Worm (Caenorhabditis elegans): Measurements from ENCODE around the gene pck-3.

The pck-3 gene

ce11 chrIV:5948712-5949111 is 52.3 kb downstream of the pck-3 start:
- no peak for TF ChIP-seq nhr-76 (tag; optimal IDR thresholded peaks at IDR 0.05)
- no peak for TF ChIP-seq cnd-1 (tag; optimal IDR thresholded peaks at IDR 0.05)
- no peak for TF ChIP-seq drap-1 (GFP tag; optimal IDR thresholded peaks at IDR 0.05)
- no peak for TF ChIP-seq nhr-237 (tag; optimal IDR thresholded peaks at IDR 0.05)

All from whole organism, mixed stage, embryonic.